Worm (Caenorhabditis elegans) whole organism, early embryonic: ENCODE results near the gene H19J13.2.

ENCODE experiments used
- aly-1 ChIP-seq: sonication (generic microtip); optimal IDR thresholded peaks from 2 replicates; lab custom pipeline; 2016; ENCODE audit warnings: missing genetic modification characterization, missing compliant biosample characterization
- ama-1 ChIP-seq: fragments of 150-350 bp; optimal IDR thresholded peaks from 2 replicates; lab custom pipeline; 2014
- ets-7 ChIP-seq: sonication (generic microtip); optimal IDR thresholded peaks from 2 replicates; lab custom pipeline; 2016; ENCODE audit warnings: missing genotype, missing genetic modification characterization, missing compliant biosample characterization
- pes-1 ChIP-seq: fragments of 200-800 bp; sonication (Bioruptor generic); IDR thresholded peaks from 2 replicates; pipeline ENCODE4 v1.3.6; 2022; ENCODE audit warnings: missing genetic modification reagents, missing genetic modification characterization, missing compliant biosample characterization
- scrt-1 ChIP-seq: fragments of 200-800 bp; sonication (Bioruptor generic); IDR thresholded peaks from 2 replicates; pipeline ENCODE4 v1.3.6; 2022; ENCODE audit warnings: missing genetic modification characterization, missing compliant biosample characterization

ce11 chrX:12275577-12275976 is 1.8 kb upstream of the H19J13.2 start, which contains the start of gene C04B4.6:
- TF ChIP-seq ets-7 (no peak), ama-1 (lab: Kevin White, UChicago) (no peak), scrt-1 (GFP tag; lab: Robert Waterston, UW) (no peak), pes-1 (GFP tag; lab: Robert Waterston, UW) (no peak), aly-1 (tag; lab: Kevin White, UChicago) (no peak)
